Worm (Caenorhabditis elegans) whole organism, midembryonic: Measurements from ENCODE around the gene oac-46.

Experiments
- T22C8.4 ChIP-seq: fragments of 200-800 bp; sonication (Bioruptor generic); IDR thresholded peaks from 2 replicates; pipeline ENCODE4 v1.3.6; 2022; ENCODE audit warnings: missing genetic modification characterization, missing compliant biosample characterization
- cog-1 ChIP-seq: sonication (generic microtip); optimal IDR thresholded peaks from 2 replicates; lab custom pipeline; 2016; ENCODE audit warnings: missing genetic modification characterization, missing compliant biosample characterization
- flt-1 ChIP-seq: fragments of 200-800 bp; sonication (Bioruptor generic); IDR thresholded peaks from 2 replicates; pipeline ENCODE4 v1.3.6; 2022; ENCODE audit warnings: missing genetic modification characterization, missing compliant biosample characterization
- klf-2 ChIP-seq: fragments of 200-800 bp; sonication (Bioruptor generic); conservative IDR thresholded peaks from 2 replicates; pipeline ENCODE4 v1.3.6; 2022; ENCODE audit warnings: missing genetic modification reagents, missing genetic modification characterization, missing compliant biosample characterization
- med-1 ChIP-seq: sonication (generic microtip); optimal IDR thresholded peaks from 2 replicates; lab custom pipeline; 2017; ENCODE audit warnings: missing genetic modification characterization, mild to moderate bottlenecking, missing compliant biosample characterization, antibody characterized with exemption, missing genetic modification reagents; ENCODE audit not compliant: insufficient read depth
- ref-1 ChIP-seq: fragments of 200-800 bp; sonication (Bioruptor generic); conservative IDR thresholded peaks from 2 replicates; pipeline ENCODE4 v1.3.6; 2022; ENCODE audit warnings: missing genetic modification reagents, missing genetic modification characterization, missing compliant biosample characterization
- tab-1 ChIP-seq: fragments of 200-800 bp; sonication (Bioruptor generic); IDR thresholded peaks from 2 replicates; pipeline ENCODE4 v1.3.6; 2022; ENCODE audit warnings: missing genetic modification characterization, missing compliant biosample characterization
- ztf-23 ChIP-seq: fragments of 200-800 bp; sonication (Bioruptor generic); IDR thresholded peaks from 2 replicates; pipeline ENCODE4 v1.3.6; 2022; ENCODE audit warnings: missing genetic modification reagents, missing genetic modification characterization, missing compliant biosample characterization
- ztf-29 ChIP-seq: fragments of 200-800 bp; sonication (Bioruptor generic); IDR thresholded peaks from 2 replicates; pipeline ENCODE4 v1.3.6; 2022; ENCODE audit warnings: missing genetic modification reagents, missing genetic modification characterization, missing compliant biosample characterization

ce11 chrII:8866844-8867243, 14.9 kb upstream of the oac-46 start:
- TF ChIP-seq flt-1: no peak
- no peak for TF ChIP-seq cog-1 (tag; lab: Kevin White, UChicago)
- no peak for TF ChIP-seq tab-1
- no peak for TF ChIP-seq med-1 (GFP tag; lab: Kevin White, UChicago)
- TF ChIP-seq klf-2 (GFP tag; lab: Robert Waterston, UW): no peak
- no peak for TF ChIP-seq ref-1 (GFP tag; lab: Robert Waterston, UW)
- no peak for TF ChIP-seq ztf-23 (GFP tag; lab: Robert Waterston, UW)
- TF ChIP-seq T22C8.4 (GFP tag; lab: Robert Waterston, UW): no peak
- TF ChIP-seq ztf-29 (GFP tag; lab: Robert Waterston, UW): no peak
